Worm (Caenorhabditis elegans): ENCODE data around the gene hip-1.

Gene hip-1

ce11 chrIII:13622268-13622667, at the start of gene hip-1:
Gene hip-1 (minus strand): TSS chrIII:13622492.
- peak; percentile 6 for TF ChIP-seq nhr-25 (tag; optimal IDR thresholded peaks at IDR 0.05)
- no peak for TF ChIP-seq unc-39 (tag; optimal IDR thresholded peaks at IDR 0.05)
- no peak for TF ChIP-seq R02D3.7 (tag; optimal IDR thresholded peaks at IDR 0.05)
- TF ChIP-seq C34F6.9 (tag; optimal IDR thresholded peaks at IDR 0.05): peak; percentile 83
- TF ChIP-seq Y55F3AM.14 (GFP tag; optimal IDR thresholded peaks at IDR 0.05): no peak
- TF ChIP-seq snpc-4 (tag; optimal IDR thresholded peaks at IDR 0.05): peak; percentile 35
- TF ChIP-seq lin-11 (tag; optimal IDR thresholded peaks at IDR 0.05): peak; percentile 2
- no peak for TF ChIP-seq egl-27 (tag; optimal IDR thresholded peaks at IDR 0.05)
- peak; percentile 18 to 69 for TF ChIP-seq lsy-2 (tag; optimal IDR thresholded peaks at IDR 0.05)
- TF ChIP-seq mbf-1 (tag; optimal IDR thresholded peaks at IDR 0.05): no peak
- no peak for TF ChIP-seq unc-62 (GFP tag; optimal IDR thresholded peaks at IDR 0.05)
- no peak for TF ChIP-seq nhr-21 (tag; optimal IDR thresholded peaks at IDR 0.05)
- peak; percentile 44 for TF ChIP-seq F13H6.1 (tag; optimal IDR thresholded peaks at IDR 0.05)
- no peak for TF ChIP-seq elt-1 (tag; optimal IDR thresholded peaks at IDR 0.05)
- TF ChIP-seq sma-9 (GFP tag; optimal IDR thresholded peaks at IDR 0.05): peak; percentile 19
- no peak for TF ChIP-seq sma-9 (tag; optimal IDR thresholded peaks at IDR 0.05)
- TF ChIP-seq unc-55 (GFP tag; optimal IDR thresholded peaks at IDR 0.05): peak; percentile 68
- peak; percentile 65 for TF ChIP-seq gmeb-1 (tag; optimal IDR thresholded peaks at IDR 0.05)
- TF ChIP-seq lin-13 (GFP tag; optimal IDR thresholded peaks at IDR 0.05): peak; percentile 31
- no peak for TF ChIP-seq nhr-23 (tag; optimal IDR thresholded peaks at IDR 0.05)
- peak; percentile 59 for TF ChIP-seq crh-2 (tag; optimal IDR thresholded peaks at IDR 0.05)
- TF ChIP-seq ceh-82 (tag; optimal IDR thresholded peaks at IDR 0.05): no peak

DNA sequence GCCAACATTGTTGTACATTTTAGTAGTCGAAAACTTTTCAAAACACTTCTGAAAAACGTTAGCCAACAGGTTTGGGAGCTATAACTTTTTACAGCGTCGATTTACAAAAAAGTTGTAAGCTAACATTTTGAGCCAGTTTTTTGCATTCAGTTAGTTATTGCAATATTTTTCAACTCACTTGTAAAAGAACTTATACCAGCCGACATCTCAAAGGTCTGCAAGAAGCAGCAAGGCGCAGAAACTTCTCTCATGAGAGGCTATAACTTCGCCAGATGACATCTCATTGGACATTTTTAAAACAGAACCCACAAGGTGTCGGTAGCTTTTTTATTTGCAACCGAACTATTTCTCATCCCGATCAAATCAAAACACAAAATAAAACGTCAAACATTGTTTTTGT, 47.2 kb upstream of the hip-1 start:
- no peak for TF ChIP-seq zag-1 (tag; optimal IDR thresholded peaks at IDR 0.05)
- no peak for TF ChIP-seq Y55F3AM.14 (GFP tag; optimal IDR thresholded peaks at IDR 0.05)
- TF ChIP-seq nhr-25 (tag; optimal IDR thresholded peaks at IDR 0.05): no peak
- no peak for TF ChIP-seq snpc-4 (tag; optimal IDR thresholded peaks at IDR 0.05)
- TF ChIP-seq gmeb-1 (tag; optimal IDR thresholded peaks at IDR 0.05): no peak
- TF ChIP-seq F13H6.1 (tag; optimal IDR thresholded peaks at IDR 0.05): no peak
- no peak for TF ChIP-seq lin-13 (GFP tag; optimal IDR thresholded peaks at IDR 0.05)
- TF ChIP-seq mdl-1 (tag; optimal IDR thresholded peaks at IDR 0.05): no peak
- no peak for TF ChIP-seq nhr-21 (tag; optimal IDR thresholded peaks at IDR 0.05)
- TF ChIP-seq fos-1 (tag; optimal IDR thresholded peaks at IDR 0.05): no peak
- TF ChIP-seq egl-27 (tag; optimal IDR thresholded peaks at IDR 0.05): no peak
- TF ChIP-seq alr-1 (tag; optimal IDR thresholded peaks at IDR 0.05): no peak
- no peak for TF ChIP-seq ceh-82 (tag; optimal IDR thresholded peaks at IDR 0.05)
- no peak for TF ChIP-seq nhr-11 (tag; optimal IDR thresholded peaks at IDR 0.05)
- TF ChIP-seq nhr-6 (tag; optimal IDR thresholded peaks at IDR 0.05): no peak
- TF ChIP-seq dmd-4 (tag; optimal IDR thresholded peaks at IDR 0.05): no peak
- no peak for TF ChIP-seq lin-39 (tag; optimal IDR thresholded peaks at IDR 0.05)
- TF ChIP-seq ama-1 (optimal IDR thresholded peaks at IDR 0.05): no peak
- no peak for TF ChIP-seq sem-4 (tag; optimal IDR thresholded peaks at IDR 0.05)
- no peak for TF ChIP-seq nhr-77 (tag; optimal IDR thresholded peaks at IDR 0.05)

ce11 chrIII:13667739-13668138, 45.4 kb upstream of the hip-1 start, which contains the start of gene flp-15:
Gene flp-15 (minus strand): TSS chrIII:13667839.
- TF ChIP-seq sma-3 (GFP tag; optimal IDR thresholded peaks at IDR 0.05) (no peak), zag-1 (tag; optimal IDR thresholded peaks at IDR 0.05) (no peak), nhr-21 (tag; optimal IDR thresholded peaks at IDR 0.05) (no peak), C34F6.9 (tag; optimal IDR thresholded peaks at IDR 0.05) (no peak), nhr-25 (tag; optimal IDR thresholded peaks at IDR 0.05) (no peak), mab-5 (tag; optimal IDR thresholded peaks at IDR 0.05) (no peak), unc-39 (tag; optimal IDR thresholded peaks at IDR 0.05) (no peak), ceh-82 (tag; optimal IDR thresholded peaks at IDR 0.05) (no peak), elt-1 (tag; optimal IDR thresholded peaks at IDR 0.05) (no peak), nhr-23 (tag; optimal IDR thresholded peaks at IDR 0.05) (no peak), gmeb-1 (tag; optimal IDR thresholded peaks at IDR 0.05) (no peak), nhr-12 (tag; optimal IDR thresholded peaks at IDR 0.05) (no peak), sma-9 (GFP tag; optimal IDR thresholded peaks at IDR 0.05) (no peak), sma-9 (tag; optimal IDR thresholded peaks at IDR 0.05) (no peak), skn-1 (tag; optimal IDR thresholded peaks at IDR 0.05) (no peak), fos-1 (tag; optimal IDR thresholded peaks at IDR 0.05) (no peak), Y55F3AM.14 (GFP tag; optimal IDR thresholded peaks at IDR 0.05) (no peak), ztf-4 (tag; optimal IDR thresholded peaks at IDR 0.05) (no peak)

- TF ChIP-seq lsy-2 (tag; optimal IDR thresholded peaks at IDR 0.05): peak in 1 of 2 experiments; percentile 46
- TF ChIP-seq mdl-1 (tag; optimal IDR thresholded peaks at IDR 0.05): no peak
- TF ChIP-seq mab-5 (tag; optimal IDR thresholded peaks at IDR 0.05): peak; percentile 65
- TF ChIP-seq unc-55 (GFP tag; optimal IDR thresholded peaks at IDR 0.05): peak; percentile 52
- TF ChIP-seq ZK546.5 (tag; optimal IDR thresholded peaks at IDR 0.05): no peak
- no peak for TF ChIP-seq ceh-82 (tag; optimal IDR thresholded peaks at IDR 0.05)
- TF ChIP-seq mbf-1 (tag; optimal IDR thresholded peaks at IDR 0.05): no peak
- TF ChIP-seq nhr-129 (tag; optimal IDR thresholded peaks at IDR 0.05): no peak
- no peak for TF ChIP-seq crh-2 (tag; optimal IDR thresholded peaks at IDR 0.05)
- no peak for TF ChIP-seq lin-13 (GFP tag; optimal IDR thresholded peaks at IDR 0.05)
- no peak for TF ChIP-seq elt-3 (tag; optimal IDR thresholded peaks at IDR 0.05)
- no peak for TF ChIP-seq nhr-12 (tag; optimal IDR thresholded peaks at IDR 0.05)
- no peak for TF ChIP-seq fos-1 (tag; optimal IDR thresholded peaks at IDR 0.05)
- no peak for TF ChIP-seq Y55F3AM.14 (GFP tag; optimal IDR thresholded peaks at IDR 0.05)
- TF ChIP-seq ztf-1 (GFP tag; conservative IDR thresholded peaks at IDR 0.05): no peak
- no peak for TF ChIP-seq sma-9 (GFP tag; optimal IDR thresholded peaks at IDR 0.05)
- no peak for TF ChIP-seq sma-9 (tag; optimal IDR thresholded peaks at IDR 0.05)
Observed at ce11 chrIII:13666406-13666805, 44.1 kb upstream of the hip-1 start.
